Fruit fly (Drosophila melanogaster) whole organism: ENCODE measurements around the gene Nse4.

Source experiments
- CG8478 ChIP-seq: fragments of >200 bp; optimal IDR thresholded peaks from 2 replicates; lab custom pipeline; 2018; ENCODE audit warnings: inconsistent platforms
- Dll ChIP-seq: fragments of >200 bp; optimal IDR thresholded peaks from 2 replicates; lab custom pipeline; 2017
- EcR ChIP-seq, 2 experiments: fragments of >200 bp; optimal IDR thresholded peaks; 2 replicates each; lab custom pipeline; 2017; ENCODE audit warnings: missing biosample characterization in 2 of 2, missing genetic modification characterization in 2 of 2, missing genetic modification reagents in 2 of 2
- pan ChIP-seq: fragments of >200 bp; optimal IDR thresholded peaks from 2 replicates; lab custom pipeline; 2017
- psq ChIP-seq: fragments of >200 bp; optimal IDR thresholded peaks from 2 replicates; lab custom pipeline; 2017
- usp ChIP-seq: fragments of >200 bp; optimal IDR thresholded peaks from 2 replicates; lab custom pipeline; 2017; ENCODE audit warnings: missing biosample characterization, missing genetic modification characterization, mixed read lengths

Nse4 gene

dm6 chr2L:10457191-10457899 lies 18.1 kb downstream of the Nse4 start, which contains the start of the genes LManI and LManII:
Gene LManI, minus strand, starts transcription at chr2L:10457241.
Gene LManII, plus strand, starts transcription at chr2L:10457658.
- no peak for TF ChIP-seq psq
- TF ChIP-seq pan (lab: Kevin White, UChicago), result no peak
- TF ChIP-seq Dll (lab: Kevin White, UChicago), result no peak
- TF ChIP-seq EcR (GFP tag; optimal IDR thresholded peaks at IDR 0.05; lab: Kevin White, UChicago), result no peak
- no peak for TF ChIP-seq usp (GFP tag; lab: Kevin White, UChicago)
- no peak for TF ChIP-seq CG8478 (lab: Kevin White, UChicago)

dm6 chr2L:10458979-10459378 lies 19.7 kb downstream of the Nse4 start:
- TF ChIP-seq EcR (GFP tag; optimal IDR thresholded peaks at IDR 0.05; lab: Kevin White, UChicago) (no peak), pan (lab: Kevin White, UChicago) (no peak), psq (no peak), usp (GFP tag; lab: Kevin White, UChicago) (no peak), CG8478 (lab: Kevin White, UChicago) (no peak), Dll (lab: Kevin White, UChicago) (no peak)

dm6 chr2L:10466865-10467270 lies 27.6 kb downstream of the Nse4 start:
- TF ChIP-seq usp (GFP tag; lab: Kevin White, UChicago), result no peak
- no peak for TF ChIP-seq pan (lab: Kevin White, UChicago)
- TF ChIP-seq EcR (GFP tag; optimal IDR thresholded peaks at IDR 0.05; lab: Kevin White, UChicago), result no peak
- no peak for TF ChIP-seq CG8478 (lab: Kevin White, UChicago)
- TF ChIP-seq psq, result no peak
- TF ChIP-seq Dll (lab: Kevin White, UChicago), result no peak

- no peak for TF ChIP-seq psq
- no peak for TF ChIP-seq Dll (lab: Kevin White, UChicago)
- TF ChIP-seq CG8478 (lab: Kevin White, UChicago), result no peak
- no peak for TF ChIP-seq pan (lab: Kevin White, UChicago)
Observed at dm6 chr2L:10468388-10468787, 29.1 kb downstream of the Nse4 start.

dm6 chr2L:10468978-10469377 lies 29.7 kb downstream of the Nse4 start:
- TF ChIP-seq Dll (lab: Kevin White, UChicago) (no peak), pan (lab: Kevin White, UChicago) (no peak), CG8478 (lab: Kevin White, UChicago) (no peak), usp (GFP tag; lab: Kevin White, UChicago) (no peak), psq (no peak), EcR (GFP tag; optimal IDR thresholded peaks at IDR 0.05; lab: Kevin White, UChicago) (no peak)

- no peak for TF ChIP-seq CG8478 (lab: Kevin White, UChicago)
- TF ChIP-seq psq, result no peak
Observed at dm6 chr2L:10470211-10470610, 31.0 kb downstream of the Nse4 start.

- no peak for TF ChIP-seq Dll (lab: Kevin White, UChicago)
- no peak for TF ChIP-seq pan (lab: Kevin White, UChicago)
- TF ChIP-seq EcR (GFP tag; optimal IDR thresholded peaks at IDR 0.05; lab: Kevin White, UChicago), result no peak
- TF ChIP-seq psq, result no peak
- no peak for TF ChIP-seq CG8478 (lab: Kevin White, UChicago)
- TF ChIP-seq usp (GFP tag; lab: Kevin White, UChicago), result no peak
Observed at dm6 chr2L:10472257-10472656, 33.0 kb downstream of the Nse4 start.

- TF ChIP-seq pan (lab: Kevin White, UChicago) (no peak), CG8478 (lab: Kevin White, UChicago) (no peak), psq (no peak), usp (GFP tag; lab: Kevin White, UChicago) (no peak), Dll (lab: Kevin White, UChicago) (no peak), EcR (GFP tag; optimal IDR thresholded peaks at IDR 0.05; lab: Kevin White, UChicago) (no peak)
Observed at dm6 chr2L:10474268-10474678, 35.0 kb downstream of the Nse4 start, which contains the start of gene RluA-1. Gene RluA-1, minus strand, starts transcription at chr2L:10474349.

- TF ChIP-seq EcR (GFP tag; optimal IDR thresholded peaks at IDR 0.05; lab: Kevin White, UChicago) (no peak), usp (GFP tag; lab: Kevin White, UChicago) (no peak)
Observed at dm6 chr2L:10474815-10475214, 35.6 kb downstream of the Nse4 start.

- TF ChIP-seq psq (no peak), EcR (GFP tag; optimal IDR thresholded peaks at IDR 0.05; lab: Kevin White, UChicago) (no peak), CG8478 (lab: Kevin White, UChicago) (no peak), pan (lab: Kevin White, UChicago) (no peak), usp (GFP tag; lab: Kevin White, UChicago) (no peak), Dll (lab: Kevin White, UChicago) (no peak)
Observed at dm6 chr2L:10476879-10477278, 37.6 kb downstream of the Nse4 start, which contains the start of gene RluA-2. Gene RluA-2, plus strand, starts transcription at chr2L:10477073.

- TF ChIP-seq EcR (GFP tag; optimal IDR thresholded peaks at IDR 0.05; lab: Kevin White, UChicago) (no peak), psq (no peak), CG8478 (lab: Kevin White, UChicago) (no peak), usp (GFP tag; lab: Kevin White, UChicago) (no peak), pan (lab: Kevin White, UChicago) (no peak), Dll (lab: Kevin White, UChicago) (no peak)
Observed at dm6 chr2L:10479859-10480258, 40.6 kb downstream of the Nse4 start.

dm6 chr2L:10483073-10483472 lies 43.8 kb downstream of the Nse4 start, which contains the start of gene Grip75:
Gene Grip75, plus strand, starts transcription at chr2L:10483295.
- TF ChIP-seq Dll (lab: Kevin White, UChicago) (no peak), EcR (GFP tag; optimal IDR thresholded peaks at IDR 0.05; lab: Kevin White, UChicago) (no peak), psq (no peak), pan (lab: Kevin White, UChicago) (no peak), CG8478 (lab: Kevin White, UChicago) (no peak), usp (GFP tag; lab: Kevin White, UChicago) (no peak)
